Worm (Caenorhabditis elegans): ENCODE data around the gene K03H1.11.
A peak's percentile ranks its signal among the peaks of the same experiment; 100 is the strongest.

The K03H1.11 gene

ce11 chrIII:9907574-9907973 is 44.2 kb downstream of the K03H1.11 start:
- TF ChIP-seq nfya-1 (tag; optimal IDR thresholded peaks at IDR 0.05) = no peak
- no peak for TF ChIP-seq unc-86 (tag; optimal IDR thresholded peaks at IDR 0.05)
- TF ChIP-seq pat-9 (tag; optimal IDR thresholded peaks at IDR 0.05) = no peak
- no peak for TF ChIP-seq unc-42 (tag; optimal IDR thresholded peaks at IDR 0.05)
- TF ChIP-seq dve-1 (tag; optimal IDR thresholded peaks at IDR 0.05) = no peak
- TF ChIP-seq ceh-34 (tag; optimal IDR thresholded peaks at IDR 0.05) = no peak
- TF ChIP-seq ceh-6 (GFP tag; optimal IDR thresholded peaks at IDR 0.05) = no peak
- TF ChIP-seq pag-3 (tag; optimal IDR thresholded peaks at IDR 0.05; ENCODE audit: borderline replicate concordance) = no peak
- no peak for TF ChIP-seq ceh-2 (tag; optimal IDR thresholded peaks at IDR 0.05)
- no peak for TF ChIP-seq ttx-3 (tag; optimal IDR thresholded peaks at IDR 0.05)
- TF ChIP-seq ref-2 (tag; optimal IDR thresholded peaks at IDR 0.05) = no peak
- TF ChIP-seq sox-4 (tag; optimal IDR thresholded peaks at IDR 0.05) = no peak
- TF ChIP-seq pha-2 (tag; optimal IDR thresholded peaks at IDR 0.05) = no peak

DNA sequence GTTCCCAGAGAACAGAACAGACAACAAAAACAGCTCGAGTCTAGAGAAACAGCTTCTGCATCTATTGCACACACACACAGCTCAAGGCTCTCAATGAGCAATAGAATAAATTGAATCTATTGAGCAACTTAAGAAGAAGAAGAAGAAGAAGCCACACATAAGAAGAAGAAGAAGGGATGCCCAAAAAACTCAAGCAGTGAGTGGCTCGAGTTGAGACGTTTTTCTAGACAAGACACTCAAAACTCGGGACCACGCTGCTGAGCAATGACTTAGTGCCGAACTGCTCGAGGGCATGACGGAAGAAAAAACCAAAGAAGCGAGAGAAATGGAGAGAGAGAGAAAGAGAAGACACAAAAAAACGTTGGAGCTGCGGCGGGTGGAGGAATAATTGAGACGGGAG is 46.5 kb downstream of the K03H1.11 start:
- no peak for TF ChIP-seq hlh-15 (tag; optimal IDR thresholded peaks at IDR 0.05)
- TF ChIP-seq elt-2 (tag; optimal IDR thresholded peaks at IDR 0.05) = no peak
- no peak for TF ChIP-seq ets-4 (tag; optimal IDR thresholded peaks at IDR 0.05)
- no peak for TF ChIP-seq ref-2 (tag; optimal IDR thresholded peaks at IDR 0.05)
- no peak for TF ChIP-seq T23F11.4 (GFP tag; optimal IDR thresholded peaks at IDR 0.05)
- TF ChIP-seq unc-55 (GFP tag; optimal IDR thresholded peaks at IDR 0.05) = no peak
- TF ChIP-seq C38D4.7 (GFP tag; optimal IDR thresholded peaks at IDR 0.05) = no peak
- no peak for TF ChIP-seq sox-4 (tag; optimal IDR thresholded peaks at IDR 0.05)
- no peak for TF ChIP-seq tbx-2 (tag; optimal IDR thresholded peaks at IDR 0.05)
- no peak for TF ChIP-seq pqm-1 (tag; optimal IDR thresholded peaks at IDR 0.05)
- no peak for TF ChIP-seq ceh-48 (tag; optimal IDR thresholded peaks at IDR 0.05)
- TF ChIP-seq hlh-13 (GFP tag; optimal IDR thresholded peaks at IDR 0.05) = no peak
- no peak for TF ChIP-seq syd-9 (tag; optimal IDR thresholded peaks at IDR 0.05)
- TF ChIP-seq C08G9.2 (tag; optimal IDR thresholded peaks at IDR 0.05) = peak; percentile 10
- TF ChIP-seq pha-2 (tag; optimal IDR thresholded peaks at IDR 0.05) = no peak
- no peak for TF ChIP-seq dmd-4 (tag; optimal IDR thresholded peaks at IDR 0.05; ENCODE audit: borderline replicate concordance)
- no peak for TF ChIP-seq madf-2 (tag; optimal IDR thresholded peaks at IDR 0.05)
- no peak for TF ChIP-seq ceh-14 (tag; optimal IDR thresholded peaks at IDR 0.05)
- no peak for TF ChIP-seq dve-1 (tag; optimal IDR thresholded peaks at IDR 0.05)
- TF ChIP-seq pros-1 (tag; optimal IDR thresholded peaks at IDR 0.05) = no peak
- TF ChIP-seq ztf-16 (tag; optimal IDR thresholded peaks at IDR 0.05) = no peak
- TF ChIP-seq unc-3 (GFP tag; conservative IDR thresholded peaks at IDR 0.05) = no peak
- no peak for TF ChIP-seq unc-3 (tag; optimal IDR thresholded peaks at IDR 0.05)
- TF ChIP-seq F13H6.1 (tag; optimal IDR thresholded peaks at IDR 0.05) = no peak
- peak; percentile 23 for TF ChIP-seq ceh-18 (tag; optimal IDR thresholded peaks at IDR 0.05)
- TF ChIP-seq odd-2 (tag; optimal IDR thresholded peaks at IDR 0.05) = no peak
- TF ChIP-seq unc-42 (tag; optimal IDR thresholded peaks at IDR 0.05) = peak; percentile 85

DNA sequence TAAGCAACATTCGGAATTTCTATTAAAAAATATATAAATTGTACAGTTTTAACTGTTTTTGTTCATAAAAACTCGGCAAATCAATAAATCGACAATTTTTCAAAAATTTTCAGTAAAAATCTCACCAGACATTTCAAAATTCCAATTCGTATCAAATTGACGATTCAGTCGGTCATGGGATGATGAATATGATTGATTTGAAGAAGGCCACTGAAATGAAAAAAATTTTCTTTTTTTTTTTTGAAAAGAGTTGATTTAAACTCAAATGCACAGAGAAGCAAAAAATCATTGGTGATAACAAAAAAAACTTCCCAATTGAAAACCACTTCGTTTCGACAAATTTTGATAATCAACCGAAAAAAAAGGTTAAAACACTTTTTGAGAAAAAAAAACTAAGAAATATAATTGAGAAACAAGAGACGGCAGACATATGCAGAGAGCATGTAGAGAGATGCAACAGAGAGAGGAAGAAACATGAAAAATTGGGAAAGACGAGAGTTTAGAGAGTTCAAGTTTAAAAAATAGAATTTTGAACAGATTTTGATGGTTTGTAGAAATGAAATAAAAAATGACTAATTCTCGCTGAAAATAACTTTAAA is 48.0 kb downstream of the K03H1.11 start:
- no peak for TF ChIP-seq hlh-15 (tag; optimal IDR thresholded peaks at IDR 0.05)

All from whole organism, late embryonic.